Worm (Caenorhabditis elegans): ENCODE results near the gene H04J21.1.

ce11 chrIII:2331033-2331625, 40.6 kb downstream of the H04J21.1 start, which contains the start of the genes Y54F10BM.13 and ppm-1.D:
- no peak for TF ChIP-seq fos-1 (tag; optimal IDR thresholded peaks at IDR 0.05)
- no peak for TF ChIP-seq pag-3 (tag; optimal IDR thresholded peaks at IDR 0.05; ENCODE audit: borderline replicate concordance, insufficient read depth)
